Fruit fly (Drosophila melanogaster): Measurements from ENCODE around the gene CG6650.

DNA sequence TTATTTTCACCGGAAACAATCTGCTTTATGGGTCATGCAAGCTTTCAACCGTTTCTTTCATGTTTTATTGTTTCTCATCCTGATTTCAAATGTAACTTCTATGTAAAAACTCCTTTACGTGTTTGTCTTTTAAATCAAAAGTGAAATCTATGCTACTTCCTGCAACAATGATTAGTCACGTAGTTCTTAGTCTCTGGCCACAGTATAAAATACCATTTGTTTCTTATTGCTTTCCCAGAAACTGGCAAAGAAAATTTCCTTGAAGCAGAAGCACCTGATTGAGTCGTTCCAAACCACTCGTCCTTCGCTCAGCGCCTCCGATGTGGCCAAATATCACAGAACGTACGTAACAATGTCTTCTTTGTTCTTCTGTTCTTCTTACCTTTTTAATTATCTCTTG, 44.2 kb downstream of the CG6650 start, which contains the start of gene btl:
- TF ChIP-seq CG5204 (GFP tag; optimal IDR thresholded peaks at IDR 0.05) (no peak), CG7045 (GFP tag; optimal IDR thresholded peaks at IDR 0.05) (no peak)
